Fruit fly (Drosophila melanogaster): ENCODE data around the gene CG7990.
A peak's percentile ranks its signal among the peaks of the same experiment; 100 is the strongest.

CG7990 gene

DNA sequence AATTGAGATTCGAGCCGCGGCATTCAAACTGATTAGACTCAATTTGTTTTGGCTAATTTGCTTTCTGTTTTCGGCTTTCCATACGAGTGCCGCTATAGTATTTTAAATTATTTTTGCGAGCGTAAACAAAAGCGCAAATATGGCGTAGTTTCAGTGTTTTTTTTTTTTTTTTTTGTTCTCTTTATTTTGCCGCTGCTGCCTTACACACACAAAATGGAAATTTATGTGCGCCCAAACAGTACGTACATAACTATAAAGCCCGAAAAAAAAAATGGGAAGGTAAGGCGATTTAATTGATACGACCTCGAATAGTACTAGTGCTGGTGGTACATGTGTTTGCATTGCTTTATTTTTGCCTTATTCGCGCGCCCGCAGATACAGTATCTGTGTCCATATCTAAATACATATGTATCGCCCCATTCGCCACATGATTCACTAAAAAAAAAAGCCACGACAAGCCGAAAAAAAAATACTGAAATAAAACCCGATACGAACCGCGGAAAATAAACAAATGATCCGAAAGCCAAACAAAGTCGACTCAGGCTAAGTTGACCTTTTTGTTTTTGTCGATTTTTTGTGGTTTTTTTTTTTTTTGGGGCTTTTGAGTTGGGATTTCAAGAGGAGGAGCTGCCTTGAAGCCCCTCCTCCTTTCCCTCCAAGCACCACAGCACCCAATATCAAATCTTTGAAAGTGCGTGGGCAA is 53.7 kb downstream of the CG7990 start (continued):
- TF ChIP-seq insv (GFP tag; optimal IDR thresholded peaks at IDR 0.05) (no peak), z (GFP tag; IDR thresholded peaks at IDR 0.05) (0 out of 3 replicates have a peak, but pooled peaks have one; percentile 37), CG3065 (GFP tag; optimal IDR thresholded peaks at IDR 0.05) (no peak), CG8089 (GFP tag; optimal IDR thresholded peaks at IDR 0.05) (no peak), Hey (tag; optimal IDR thresholded peaks at IDR 0.05) (no peak), so (GFP tag; IDR thresholded peaks at IDR 0.05) (no peak), bsh (GFP tag; optimal IDR thresholded peaks at IDR 0.05) (no peak), CG31224 (GFP tag; IDR thresholded peaks at IDR 0.05) (peak; percentile 82), CG8281 (tag; optimal IDR thresholded peaks at IDR 0.05) (no peak), sd (tag; optimal IDR thresholded peaks at IDR 0.05) (peak; percentile 28), CG7928 (GFP tag; optimal IDR thresholded peaks at IDR 0.05) (no peak), Taf1 (GFP tag; IDR thresholded peaks at IDR 0.05) (no peak), CG16863 (GFP tag; optimal IDR thresholded peaks at IDR 0.05) (no peak), bcd (GFP tag; optimal IDR thresholded peaks at IDR 0.05) (no peak), ftz-f1 (GFP tag; optimal IDR thresholded peaks at IDR 0.05) (no peak), pho (GFP tag; optimal IDR thresholded peaks at IDR 0.05) (no peak), pros (GFP tag; optimal IDR thresholded peaks at IDR 0.05) (no peak), Sox100B (GFP tag; optimal IDR thresholded peaks at IDR 0.05) (no peak), trh (GFP tag; optimal IDR thresholded peaks at IDR 0.05) (no peak), Meics (GFP tag; optimal IDR thresholded peaks at IDR 0.05) (no peak), pnt (GFP tag; optimal IDR thresholded peaks at IDR 0.05) (no peak), CkIIα-i1 (GFP tag; IDR thresholded peaks at IDR 0.05) (no peak), exex (tag; optimal IDR thresholded peaks at IDR 0.05) (peak; percentile 43), CG1603 (tag; optimal IDR thresholded peaks at IDR 0.05) (no peak), dmrt11E (tag; optimal IDR thresholded peaks at IDR 0.05) (no peak), sens (GFP tag) (peak; percentile 43), amos (GFP tag; IDR thresholded peaks at IDR 0.05; ENCODE audit: partially characterized antibody) (no peak), NC2α (GFP tag; optimal IDR thresholded peaks at IDR 0.05) (no peak), CG9817 (tag; optimal IDR thresholded peaks at IDR 0.05) (no peak), unpg (GFP tag; optimal IDR thresholded peaks at IDR 0.05) (no peak), CG8290 (GFP tag; optimal IDR thresholded peaks at IDR 0.05) (no peak), CG8290 (tag; optimal IDR thresholded peaks at IDR 0.05) (no peak), tio (GFP tag; optimal IDR thresholded peaks at IDR 0.05) (no peak), Bgb (GFP tag; IDR thresholded peaks at IDR 0.05; ENCODE audit: partially characterized antibody) (no peak), CG9932 (GFP tag; IDR thresholded peaks at IDR 0.05) (no peak), CG32532 (GFP tag; IDR thresholded peaks at IDR 0.05) (no peak)

DNA sequence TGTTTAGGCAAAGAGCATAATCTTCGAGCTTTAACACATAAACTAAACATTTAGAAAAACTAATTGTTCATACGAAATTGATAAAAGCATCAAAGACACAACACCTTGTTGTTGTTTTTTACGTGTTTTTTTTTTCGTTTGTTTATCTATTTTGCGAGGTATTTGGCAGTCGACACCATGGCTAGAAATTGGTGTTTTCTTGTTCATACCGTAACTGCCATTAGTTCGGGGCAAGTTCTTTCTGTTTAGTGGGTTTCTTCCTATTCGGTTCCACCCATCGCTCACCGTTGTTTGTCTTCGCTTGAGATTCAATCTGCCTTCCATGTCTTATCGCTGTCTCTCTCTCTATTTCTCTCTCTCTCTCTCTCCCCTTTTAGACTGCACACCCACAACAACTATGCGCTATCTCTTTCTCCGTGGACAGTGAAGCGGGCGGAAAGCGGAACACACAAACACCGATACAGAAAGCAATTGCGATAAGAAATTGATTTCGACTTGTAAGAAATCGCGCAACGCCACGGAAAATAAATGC is 55.3 kb downstream of the CG7990 start:
- no peak for TF ChIP-seq CG16815 (GFP tag; optimal IDR thresholded peaks at IDR 0.05)
- peak; percentile 24 for TF ChIP-seq CG10209 (GFP tag; optimal IDR thresholded peaks at IDR 0.05)
- TF ChIP-seq Taf1 (GFP tag; IDR thresholded peaks at IDR 0.05), result no peak
- TF ChIP-seq bsh (GFP tag; optimal IDR thresholded peaks at IDR 0.05), result peak in 1 of 2 experiments; percentile 23
- TF ChIP-seq dmrt99B (tag; optimal IDR thresholded peaks at IDR 0.05), result peak; percentile 35
- TF ChIP-seq CG1832 (GFP tag; optimal IDR thresholded peaks at IDR 0.05), result peak; percentile 62
- no peak for TF ChIP-seq D (optimal IDR thresholded peaks at IDR 0.05)
- no peak for TF ChIP-seq D (GFP tag; optimal IDR thresholded peaks at IDR 0.05)
- TF ChIP-seq CG10462 (GFP tag; optimal IDR thresholded peaks at IDR 0.05), result no peak
- TF ChIP-seq Abd-B (GFP tag; optimal IDR thresholded peaks at IDR 0.05), result peak; percentile 54
- peak; percentile 61 for TF ChIP-seq NK7.1 (GFP tag; optimal IDR thresholded peaks at IDR 0.05)
- peak; percentile 35 for TF ChIP-seq CG11504 (tag; optimal IDR thresholded peaks at IDR 0.05)
- TF ChIP-seq CG7928 (GFP tag; optimal IDR thresholded peaks at IDR 0.05), result no peak
- TF ChIP-seq slou (GFP tag; optimal IDR thresholded peaks at IDR 0.05), result no peak
- TF ChIP-seq inv (GFP tag; IDR thresholded peaks at IDR 0.05; ENCODE audit: partially characterized antibody), result no peak
- TF ChIP-seq CG1602 (GFP tag; optimal IDR thresholded peaks at IDR 0.05), result peak; percentile 17
- peak; percentile 8 for TF ChIP-seq HLH54F (GFP tag; optimal IDR thresholded peaks at IDR 0.05)
- TF ChIP-seq sd (tag; optimal IDR thresholded peaks at IDR 0.05), result peak; percentile 42
- TF ChIP-seq sima (GFP tag; optimal IDR thresholded peaks at IDR 0.05), result no peak

All from whole organism, embryonic.